Worm (Caenorhabditis elegans) whole organism, L4 larva: ENCODE data around the gene ppm-2.

ENCODE experiments used
- F10B5.3 ChIP-seq: sonication (generic microtip); optimal IDR thresholded peaks from 2 replicates; lab custom pipeline; 2016; ENCODE audit warnings: mild to moderate bottlenecking, missing genetic modification characterization, missing compliant biosample characterization
- F26F4.8 ChIP-seq: fragments of 200-800 bp; sonication (Bioruptor generic); conservative IDR thresholded peaks from 2 replicates; pipeline ENCODE4 v1.3.6; 2022; ENCODE audit warnings: missing genetic modification characterization, missing compliant biosample characterization
- F49E8.2 ChIP-seq: sonication (generic microtip); optimal IDR thresholded peaks from 2 replicates; lab custom pipeline; 2016; ENCODE audit warnings: missing compliant biosample characterization, mild to moderate bottlenecking, missing genetic modification characterization, borderline replicate concordance
- T20F7.1 ChIP-seq: fragments of 200-800 bp; sonication (Bioruptor generic); optimal IDR thresholded peaks from 2 replicates; lab custom pipeline; 2018; ENCODE audit warnings: mild to moderate bottlenecking, missing genetic modification characterization, missing compliant biosample characterization
- Y48G9A.11 ChIP-seq: fragments of 200-800 bp; sonication (Bioruptor generic); IDR thresholded peaks from 2 replicates; pipeline ENCODE4 v1.3.6; 2022; ENCODE audit warnings: missing genetic modification reagents, missing genetic modification characterization, missing compliant biosample characterization
- aha-1 ChIP-seq: fragments of 150-350 bp; peaks from one replicate; lab custom pipeline; 2014; ENCODE audit warnings: missing biosample characterization, missing genetic modification characterization
- aly-2 ChIP-seq: sonication (generic microtip); optimal IDR thresholded peaks from 2 replicates; lab custom pipeline; 2018; ENCODE audit warnings: missing biosample characterization, missing genetic modification characterization
- attf-4 ChIP-seq: sonication (generic microtip); optimal IDR thresholded peaks from 3 replicates; lab custom pipeline; 2017; ENCODE audit warnings: missing biosample characterization, missing genetic modification characterization
- ceh-28 ChIP-seq: fragments of 150-350 bp; optimal IDR thresholded peaks from 2 replicates; lab custom pipeline; 2014; ENCODE audit warnings: missing biosample characterization, missing genetic modification reagents, missing genetic modification characterization
- ces-1 ChIP-seq: fragments of 150-350 bp; sonication (generic microtip); optimal IDR thresholded peaks from 4 replicates; lab custom pipeline; 2014; ENCODE audit warnings: missing biosample characterization, missing genetic modification reagents, missing genetic modification characterization
- cey-2 ChIP-seq: sonication (generic microtip); optimal IDR thresholded peaks from 3 replicates; lab custom pipeline; 2017; ENCODE audit warnings: missing genetic modification characterization, mild to moderate bottlenecking, missing compliant biosample characterization, antibody characterized with exemption, borderline replicate concordance; ENCODE audit not compliant: insufficient read depth
- daf-12 ChIP-seq: fragments of 150-350 bp; optimal IDR thresholded peaks from 2 replicates; lab custom pipeline; 2014; ENCODE audit warnings: missing biosample characterization, missing genetic modification reagents, missing genetic modification characterization
- daf-16 ChIP-seq, 3 experiments: sonication (generic microtip); optimal IDR thresholded peaks; 2 replicates each; lab custom pipeline; 2016 to 2017; ENCODE audit warnings: missing genetic modification characterization in 3 of 3, missing genetic modification reagents in 3 of 3, mild to moderate bottlenecking in 2 of 3, missing compliant biosample characterization in 2 of 3, missing biosample characterization in 1 of 3, moderate library complexity in 1 of 3
- dmd-6 ChIP-seq: fragments of 200-800 bp; sonication (Bioruptor generic); IDR thresholded peaks from 2 replicates; pipeline ENCODE4 v1.3.6; 2022; ENCODE audit warnings: missing genetic modification reagents, missing genetic modification characterization, missing compliant biosample characterization
- dmd-9 ChIP-seq: fragments of 200-800 bp; sonication (Bioruptor generic); IDR thresholded peaks from 2 replicates; pipeline ENCODE4 v1.3.6; 2022; ENCODE audit warnings: missing genetic modification reagents, missing genetic modification characterization, missing compliant biosample characterization
- dpl-1 ChIP-seq: fragments of 150-350 bp; optimal IDR thresholded peaks from 2 replicates; lab custom pipeline; 2014; ENCODE audit warnings: missing biosample characterization, missing genetic modification reagents, missing genetic modification characterization
- fkh-10 ChIP-seq: fragments of 150-350 bp; optimal IDR thresholded peaks from 2 replicates; lab custom pipeline; 2014; ENCODE audit warnings: missing biosample characterization, missing genetic modification reagents, missing genetic modification characterization
- gei-8 ChIP-seq: fragments of 200-800 bp; sonication (Bioruptor generic); optimal IDR thresholded peaks from 2 replicates; lab custom pipeline; 2018; ENCODE audit warnings: mild to moderate bottlenecking, missing genetic modification characterization, missing compliant biosample characterization
- hif-1 ChIP-seq, 2 experiments: sonication (generic microtip); optimal IDR thresholded peaks; 2 replicates each; lab custom pipeline; 2016 to 2017; ENCODE audit warnings: missing compliant biosample characterization in 2 of 2, missing genetic modification characterization in 2 of 2, missing genetic modification reagents in 2 of 2, missing genotype in 2 of 2, mild to moderate bottlenecking in 1 of 2
- hlh-11 ChIP-seq: fragments of 200-800 bp; sonication (Bioruptor generic); optimal IDR thresholded peaks from 2 replicates; lab custom pipeline; 2018; ENCODE audit warnings: mild to moderate bottlenecking, missing genetic modification characterization, missing compliant biosample characterization
- lsy-2 ChIP-seq, 2 experiments: fragments of 150-350 bp in 1 of 2; sonication (generic microtip) in 1 of 2; optimal IDR thresholded peaks; 2 replicates each; lab custom pipeline; 2014 to 2017; ENCODE audit warnings: missing biosample characterization in 2 of 2, missing genetic modification characterization in 2 of 2
- nhr-102 ChIP-seq: sonication (generic microtip); optimal IDR thresholded peaks from 2 replicates; lab custom pipeline; 2016; ENCODE audit warnings: mild to moderate bottlenecking, missing genetic modification characterization, moderate library complexity, missing compliant biosample characterization
- nhr-28 ChIP-seq: fragments of 150-350 bp; optimal IDR thresholded peaks from 2 replicates; lab custom pipeline; 2014; ENCODE audit warnings: missing biosample characterization, missing genetic modification characterization
- nhr-41 ChIP-seq: fragments of 200-800 bp; sonication (Bioruptor generic); IDR thresholded peaks from 2 replicates; pipeline ENCODE4 v1.3.6; 2022; ENCODE audit warnings: missing genetic modification reagents, missing genetic modification characterization, missing compliant biosample characterization
- php-3 ChIP-seq: fragments of 200-800 bp; sonication (Bioruptor generic); IDR thresholded peaks from 2 replicates; pipeline ENCODE4 v1.3.6; 2022; ENCODE audit warnings: missing genetic modification reagents, missing genetic modification characterization, missing compliant biosample characterization
- pqm-1 ChIP-seq: sonication (generic microtip); optimal IDR thresholded peaks from 2 replicates; lab custom pipeline; 2017; ENCODE audit warnings: missing biosample characterization, missing genetic modification characterization
- saeg-2 ChIP-seq: fragments of 200-800 bp; sonication (Bioruptor generic); IDR thresholded peaks from 2 replicates; pipeline ENCODE4 v1.3.6; 2022; ENCODE audit warnings: missing genetic modification reagents, missing genetic modification characterization, missing compliant biosample characterization
- set-16 ChIP-seq: fragments of 200-800 bp; sonication (Bioruptor generic); IDR thresholded peaks from 2 replicates; pipeline ENCODE4 v1.3.6; 2022; ENCODE audit warnings: missing genetic modification reagents, missing genetic modification characterization, missing compliant biosample characterization
- skn-1 ChIP-seq: fragments of 150-350 bp; optimal IDR thresholded peaks from 2 replicates; lab custom pipeline; 2014; ENCODE audit warnings: missing biosample characterization, missing genetic modification characterization
- spr-1 ChIP-seq: sonication (generic microtip); optimal IDR thresholded peaks from 2 replicates; lab custom pipeline; 2016; ENCODE audit warnings: mild to moderate bottlenecking, missing genetic modification characterization, missing compliant biosample characterization
- tag-97 ChIP-seq: fragments of 200-800 bp; sonication (Bioruptor generic); IDR thresholded peaks from 2 replicates; pipeline ENCODE4 v1.3.6; 2022; ENCODE audit warnings: missing genetic modification characterization, missing compliant biosample characterization
- unc-130 ChIP-seq: sonication (generic microtip); optimal IDR thresholded peaks from 2 replicates; lab custom pipeline; 2016; ENCODE audit warnings: missing genetic modification reagents, missing genetic modification characterization, missing compliant biosample characterization
- vab-7 ChIP-seq: fragments of 200-800 bp; sonication (Bioruptor generic); IDR thresholded peaks from 2 replicates; pipeline ENCODE4 v1.3.6; 2022; ENCODE audit warnings: missing genetic modification reagents, missing genetic modification characterization, missing compliant biosample characterization
- zag-1 ChIP-seq: fragments of 150-350 bp; optimal IDR thresholded peaks from 2 replicates; lab custom pipeline; 2014; ENCODE audit warnings: missing biosample characterization, missing genetic modification characterization
- zip-11 ChIP-seq: fragments of 200-800 bp; sonication (Bioruptor generic); IDR thresholded peaks from 2 replicates; pipeline ENCODE4 v1.3.6; 2022; ENCODE audit warnings: missing genetic modification characterization, missing compliant biosample characterization
- ztf-11 ChIP-seq: fragments of 150-350 bp; optimal IDR thresholded peaks from 2 replicates; lab custom pipeline; 2014; ENCODE audit warnings: missing biosample characterization, missing genetic modification characterization

Gene ppm-2

ce11 chrIII:4634947-4635346, 15.3 kb upstream of the ppm-2 start, which contains the start of gene clec-153:
clec-153 (plus strand) TSS chrIII:4635247.
- TF ChIP-seq tag-97 (GFP tag; lab: Robert Waterston, UW), result no peak
- TF ChIP-seq hlh-11 (tag; lab: Kevin White, UChicago), result no peak
- TF ChIP-seq vab-7 (GFP tag; lab: Robert Waterston, UW), result no peak
- TF ChIP-seq nhr-41 (GFP tag; lab: Robert Waterston, UW), result no peak
- TF ChIP-seq, all 104 proteins: peak for 0

DNA sequence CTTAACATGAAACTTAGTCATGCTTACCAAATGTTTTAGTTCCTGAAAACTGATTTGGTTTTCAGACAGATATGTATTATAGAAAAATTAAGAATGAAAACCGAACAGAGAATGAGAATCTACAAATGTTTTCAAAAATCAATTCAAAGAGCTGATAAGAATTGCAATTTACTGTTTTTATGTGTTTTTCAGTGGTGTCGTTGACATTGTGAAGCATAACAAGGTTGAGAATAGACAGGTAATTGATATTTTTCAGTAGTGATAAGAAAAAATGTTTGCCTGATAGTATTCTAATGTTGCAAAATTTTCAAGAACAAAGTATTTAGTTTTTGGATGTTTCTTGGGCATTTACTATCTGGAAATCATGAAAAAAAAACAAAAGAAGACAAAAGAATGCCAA, 7.0 kb upstream of the ppm-2 start, which contains the start of gene pfas-1:
TSS of gene pfas-1 (minus strand) at position 49 of the 400 bp plus-strand sequence.
- TF ChIP-seq dmd-6 (GFP tag; lab: Robert Waterston, UW) (peak; percentile 68), aly-2 (no peak), hlh-11 (tag; lab: Kevin White, UChicago) (peak; percentile 41), pqm-1 (tag; lab: Kevin White, UChicago) (peak; percentile 79), nhr-28 (tag; lab: Kevin White, UChicago) (peak; percentile 73), ztf-11 (no peak), php-3 (GFP tag; lab: Robert Waterston, UW) (peak; percentile 91), T20F7.1 (peak; percentile 20), cey-2 (tag; lab: Kevin White, UChicago) (no peak), daf-16 (GFP tag; optimal IDR thresholded peaks at IDR 0.05; lab: Kevin White, UChicago) (no peak), daf-16 (tag; optimal IDR thresholded peaks at IDR 0.05; lab: Kevin White, UChicago) (peak; percentile 91)
- TF ChIP-seq, all 104 proteins: peak for 7

ce11 chrIII:4646246-4646645, 4.0 kb upstream of the ppm-2 start, which contains the start of gene pqn-29:
pqn-29 (minus strand) TSS chrIII:4646346.
- TF ChIP-seq gei-8 (GFP tag; lab: Kevin White, UChicago) (no peak), dmd-9 (GFP tag; lab: Robert Waterston, UW) (no peak), saeg-2 (GFP tag; lab: Robert Waterston, UW) (no peak), F49E8.2 (tag; lab: Kevin White, UChicago) (no peak), F26F4.8 (GFP tag; lab: Robert Waterston, UW) (no peak), ztf-11 (no peak), daf-16 (GFP tag; optimal IDR thresholded peaks at IDR 0.05; lab: Kevin White, UChicago) (no peak), daf-16 (tag; optimal IDR thresholded peaks at IDR 0.05; lab: Kevin White, UChicago) (no peak), dpl-1 (no peak), Y48G9A.11 (no peak), hif-1 (tag; optimal IDR thresholded peaks at IDR 0.05; lab: Kevin White, UChicago) (no peak), aha-1 (tag; lab: Kevin White, UChicago) (no peak), zip-11 (no peak), lsy-2 (tag; optimal IDR thresholded peaks at IDR 0.05; lab: Kevin White, UChicago) (no peak), attf-4 (tag; lab: Kevin White, UChicago) (no peak), F10B5.3 (tag; lab: Kevin White, UChicago) (no peak)

DNA sequence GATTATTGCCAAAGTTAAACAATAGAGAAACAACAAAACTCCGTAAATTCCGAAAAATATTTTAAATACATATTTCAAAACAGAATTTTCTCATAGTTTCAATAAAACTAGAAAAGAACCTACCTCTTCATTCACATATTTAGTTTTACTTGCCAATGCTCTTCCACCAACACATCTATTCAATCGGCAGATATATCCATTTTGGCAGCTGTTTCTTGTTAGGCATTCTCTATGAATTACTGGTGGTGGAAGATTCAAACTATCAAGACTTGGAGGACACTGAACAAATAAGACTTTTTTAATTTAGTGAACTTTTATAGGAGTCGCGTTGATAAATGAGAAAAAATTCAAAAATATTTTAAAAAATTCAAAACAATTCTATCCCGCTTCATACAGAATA, 3.0 kb upstream of the ppm-2 start:
- TF ChIP-seq daf-12, result no peak
- TF ChIP-seq spr-1, result no peak
- no peak for TF ChIP-seq zag-1 (tag; lab: Kevin White, UChicago)
- no peak for TF ChIP-seq fkh-10 (GFP tag; lab: Kevin White, UChicago)
- no peak for TF ChIP-seq php-3 (GFP tag; lab: Robert Waterston, UW)
- TF ChIP-seq set-16 (GFP tag; lab: Robert Waterston, UW), result no peak
- TF ChIP-seq unc-130 (GFP tag; lab: Kevin White, UChicago), result no peak
- no peak for TF ChIP-seq ztf-11
- no peak for TF ChIP-seq ceh-28 (tag; lab: Kevin White, UChicago)
- no peak for TF ChIP-seq ces-1 (GFP tag; lab: Kevin White, UChicago)
- no peak for TF ChIP-seq skn-1 (tag; lab: Kevin White, UChicago)
- no peak for TF ChIP-seq vab-7 (GFP tag; lab: Robert Waterston, UW)
- no peak for TF ChIP-seq nhr-102
- TF ChIP-seq, all 104 proteins: peak for 0
